Fruit fly (Drosophila melanogaster) Kc167 (cell line): Measurements from ENCODE around the gene CG10383.

Source experiments
- Myc ChIP-seq: fragments of >200 bp; optimal IDR thresholded peaks from 2 replicates; lab custom pipeline; 2017; ENCODE audit warnings: missing external identifiers
- Sin3A ChIP-seq: fragments of >200 bp; optimal IDR thresholded peaks from 2 replicates; lab custom pipeline; 2018; ENCODE audit warnings: missing external identifiers
- h ChIP-seq: fragments of >200 bp; optimal IDR thresholded peaks from 3 replicates; lab custom pipeline; 2018; ENCODE audit warnings: missing external identifiers
- psq ChIP-seq: fragments of >200 bp; optimal IDR thresholded peaks from 2 replicates; lab custom pipeline; 2017; ENCODE audit warnings: missing external identifiers
- ttk ChIP-seq: sonication (Bioruptor generic); optimal IDR thresholded peaks from 2 replicates; lab custom pipeline; 2017; ENCODE audit warnings: missing external identifiers

DNA sequence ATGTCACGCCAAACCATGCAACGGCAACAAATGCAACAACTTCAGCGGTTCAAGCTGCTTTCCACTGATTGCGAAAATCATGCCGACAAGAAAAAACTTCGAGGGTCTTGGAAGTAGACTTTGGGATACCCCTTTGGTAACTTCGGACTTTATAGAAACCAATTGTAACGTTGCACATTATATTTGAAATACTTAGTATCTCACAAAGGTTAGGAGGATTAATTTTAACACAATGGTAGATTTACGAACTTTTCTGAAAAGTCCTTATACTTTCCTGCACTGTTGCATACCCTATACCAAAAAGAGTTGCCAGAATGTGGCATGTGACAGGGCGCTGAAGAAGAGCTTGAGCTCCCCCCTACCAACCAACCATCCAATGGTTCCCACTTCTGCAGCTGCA is 49.9 kb downstream of the CG10383 start:
- TF ChIP-seq psq (no peak), Sin3A (lab: Kevin White, UChicago) (no peak), h (lab: Kevin White, UChicago) (no peak), ttk (lab: Kevin White, UChicago) (no peak), Myc (lab: Kevin White, UChicago) (no peak)
